Fruit fly (Drosophila melanogaster): ENCODE measurements around the gene RpS13.

RpS13 gene

DNA sequence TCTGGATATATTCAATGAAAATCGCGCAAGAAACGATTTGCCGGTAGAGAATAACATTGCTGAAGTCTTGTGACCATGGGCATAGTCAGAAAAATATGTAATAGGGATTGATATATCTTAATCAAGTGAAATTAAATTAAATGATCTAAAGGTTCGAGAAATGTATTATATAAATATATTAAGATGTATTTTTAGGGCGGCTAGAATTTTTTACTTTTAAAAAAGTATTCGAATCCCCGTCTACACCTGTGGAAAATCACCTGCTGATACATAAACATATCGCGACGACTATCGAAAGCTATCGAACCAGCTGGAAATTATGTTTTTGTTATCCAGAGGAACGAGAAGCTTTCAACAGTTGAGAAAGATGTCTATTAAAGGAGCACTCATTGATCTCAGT, 12.3 kb upstream of the RpS13 start, which contains the start of the genes CG13390 and CG17294 (continued):
- TF ChIP-seq aop (GFP tag; IDR thresholded peaks at IDR 0.05) (peak; percentile 97), Meics (GFP tag; optimal IDR thresholded peaks at IDR 0.05) (peak; percentile 100), CG8089 (GFP tag; optimal IDR thresholded peaks at IDR 0.05) (peak; percentile 81), croc (GFP tag; conservative IDR thresholded peaks at IDR 0.05) (peak; percentile 99), CG10209 (GFP tag; optimal IDR thresholded peaks at IDR 0.05) (peak; percentile 99), Bteb2 (GFP tag; optimal IDR thresholded peaks at IDR 0.05) (peak; percentile 98), CG13287 (GFP tag; IDR thresholded peaks at IDR 0.05; ENCODE audit: partially characterized antibody) (peak; percentile 91), chif (GFP tag; optimal IDR thresholded peaks at IDR 0.05) (peak; percentile 87 to 95), NFAT (GFP tag; IDR thresholded peaks at IDR 0.05) (peak; percentile 100), Hand (GFP tag; optimal IDR thresholded peaks at IDR 0.05) (peak; percentile 99), al (GFP tag; IDR thresholded peaks at IDR 0.05) (peak; percentile 100), jigr1 (GFP tag; IDR thresholded peaks at IDR 0.05) (peak; percentile 99), dpn (GFP tag; optimal IDR thresholded peaks at IDR 0.05) (peak; percentile 96 to 100), B-H2 (GFP tag; optimal IDR thresholded peaks at IDR 0.05) (peak; percentile 99), Fer1 (GFP tag; optimal IDR thresholded peaks at IDR 0.05) (peak; percentile 100), slbo (GFP tag; IDR thresholded peaks at IDR 0.05) (peak; percentile 100), CG12769 (tag; optimal IDR thresholded peaks at IDR 0.05) (peak; percentile 99), ERR (GFP tag; optimal IDR thresholded peaks at IDR 0.05) (peak; percentile 84), Doc3 (GFP tag; IDR thresholded peaks at IDR 0.05; ENCODE audit: partially characterized antibody) (peak; percentile 75), hbn (GFP tag; IDR thresholded peaks at IDR 0.05; ENCODE audit: partially characterized antibody) (peak; percentile 70; the same call in 1 of the 2 replicates), CG10543 (GFP tag; optimal IDR thresholded peaks at IDR 0.05) (peak; percentile 98), jing (GFP tag; optimal IDR thresholded peaks at IDR 0.05) (peak; percentile 99), stc (GFP tag; IDR thresholded peaks at IDR 0.05) (peak; percentile 100), sob (GFP tag; IDR thresholded peaks at IDR 0.05) (peak; percentile 100), salm (tag; optimal IDR thresholded peaks at IDR 0.05) (peak; percentile 99), Deaf1 (tag; optimal IDR thresholded peaks at IDR 0.05) (peak; percentile 92), CG8944 (GFP tag; optimal IDR thresholded peaks at IDR 0.05) (peak; percentile 84), Blimp-1 (GFP tag; optimal IDR thresholded peaks at IDR 0.05) (peak; percentile 99), CG15073 (GFP tag; optimal IDR thresholded peaks at IDR 0.05) (peak; percentile 90), nom (GFP tag; optimal IDR thresholded peaks at IDR 0.05) (peak; percentile 99), CG12219 (GFP tag; optimal IDR thresholded peaks at IDR 0.05) (peak; percentile 99), Mes4 (GFP tag; optimal IDR thresholded peaks at IDR 0.05) (peak; percentile 84), kni (GFP tag; optimal IDR thresholded peaks at IDR 0.05) (peak; percentile 97), CG4328 (GFP tag; optimal IDR thresholded peaks at IDR 0.05) (peak; percentile 99), exex (tag; optimal IDR thresholded peaks at IDR 0.05) (peak; percentile 98), CG4730 (GFP tag; IDR thresholded peaks at IDR 0.05) (peak; percentile 99), CG18619 (GFP tag; optimal IDR thresholded peaks at IDR 0.05) (peak; percentile 99), so (GFP tag; IDR thresholded peaks at IDR 0.05) (peak; percentile 100), CG6813 (GFP tag; optimal IDR thresholded peaks at IDR 0.05) (peak; percentile 99), CG9437 (GFP tag; optimal IDR thresholded peaks at IDR 0.05) (peak; percentile 95), CG4360 (GFP tag; IDR thresholded peaks at IDR 0.05) (peak; percentile 90), onecut (GFP tag; IDR thresholded peaks at IDR 0.05) (peak; percentile 99), CG2875 (GFP tag; optimal IDR thresholded peaks at IDR 0.05) (peak; percentile 98), trh (GFP tag; optimal IDR thresholded peaks at IDR 0.05) (peak; percentile 98), Kr (GFP tag; optimal IDR thresholded peaks at IDR 0.05) (peak; percentile 74), CG8290 (GFP tag; optimal IDR thresholded peaks at IDR 0.05) (peak; percentile 98), CG8290 (tag; optimal IDR thresholded peaks at IDR 0.05) (peak; percentile 96 to 98), Hr39 (optimal IDR thresholded peaks at IDR 0.05) (no peak), dan (GFP tag; IDR thresholded peaks at IDR 0.05) (peak; percentile 97), CG33213 (GFP tag; optimal IDR thresholded peaks at IDR 0.05) (peak; percentile 93), dimm (GFP tag; IDR thresholded peaks at IDR 0.05) (peak; percentile 99)

Data from whole organism, embryonic.